Worm (Caenorhabditis elegans): ENCODE results near the gene F42G8.8.

F42G8.8 gene

DNA sequence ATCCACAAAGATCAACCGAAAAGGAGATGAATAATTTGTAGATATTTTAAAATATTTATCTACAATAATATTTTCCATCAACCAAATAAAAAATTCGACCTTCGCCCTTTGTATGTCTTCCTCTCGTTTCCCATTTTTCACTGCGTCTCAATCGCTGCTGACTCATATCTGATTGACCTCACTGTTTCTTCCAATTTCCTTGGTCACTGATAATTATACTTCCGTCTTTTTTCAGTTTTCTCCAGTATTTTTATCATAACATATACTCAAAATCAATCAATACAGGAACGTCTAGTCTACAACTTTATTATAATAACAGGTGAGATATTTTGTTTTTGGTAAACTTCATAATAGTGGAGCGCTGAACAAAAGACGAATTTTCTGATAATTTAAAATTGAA, 20.1 kb downstream of the F42G8.8 start, which contains the start of gene pmk-3:
Gene pmk-3, plus strand, starts transcription at position 236 of the 400 bp plus-strand sequence.
- no peak for TF ChIP-seq nhr-28 (tag; optimal IDR thresholded peaks at IDR 0.05)
- no peak for TF ChIP-seq unc-120 (tag; optimal IDR thresholded peaks at IDR 0.05; ENCODE audit: poor library complexity, severe bottlenecking)
- TF ChIP-seq drap-1 (GFP tag; optimal IDR thresholded peaks at IDR 0.05) = no peak
- no peak for TF ChIP-seq cnd-1 (tag; optimal IDR thresholded peaks at IDR 0.05)
- TF ChIP-seq elt-3 (tag; optimal IDR thresholded peaks at IDR 0.05) = no peak
- no peak for TF ChIP-seq lin-32 (GFP tag; optimal IDR thresholded peaks at IDR 0.05)
- no peak for TF ChIP-seq snpc-4 (tag; optimal IDR thresholded peaks at IDR 0.05)
- no peak for TF ChIP-seq blmp-1 (tag; optimal IDR thresholded peaks at IDR 0.05)
- TF ChIP-seq bed-3 (GFP tag; optimal IDR thresholded peaks at IDR 0.05) = no peak
- no peak for TF ChIP-seq mep-1 (tag; optimal IDR thresholded peaks at IDR 0.05)
- no peak for TF ChIP-seq sem-2 (GFP tag; optimal IDR thresholded peaks at IDR 0.05)
- TF ChIP-seq ceh-83 (GFP tag; optimal IDR thresholded peaks at IDR 0.05) = no peak

DNA sequence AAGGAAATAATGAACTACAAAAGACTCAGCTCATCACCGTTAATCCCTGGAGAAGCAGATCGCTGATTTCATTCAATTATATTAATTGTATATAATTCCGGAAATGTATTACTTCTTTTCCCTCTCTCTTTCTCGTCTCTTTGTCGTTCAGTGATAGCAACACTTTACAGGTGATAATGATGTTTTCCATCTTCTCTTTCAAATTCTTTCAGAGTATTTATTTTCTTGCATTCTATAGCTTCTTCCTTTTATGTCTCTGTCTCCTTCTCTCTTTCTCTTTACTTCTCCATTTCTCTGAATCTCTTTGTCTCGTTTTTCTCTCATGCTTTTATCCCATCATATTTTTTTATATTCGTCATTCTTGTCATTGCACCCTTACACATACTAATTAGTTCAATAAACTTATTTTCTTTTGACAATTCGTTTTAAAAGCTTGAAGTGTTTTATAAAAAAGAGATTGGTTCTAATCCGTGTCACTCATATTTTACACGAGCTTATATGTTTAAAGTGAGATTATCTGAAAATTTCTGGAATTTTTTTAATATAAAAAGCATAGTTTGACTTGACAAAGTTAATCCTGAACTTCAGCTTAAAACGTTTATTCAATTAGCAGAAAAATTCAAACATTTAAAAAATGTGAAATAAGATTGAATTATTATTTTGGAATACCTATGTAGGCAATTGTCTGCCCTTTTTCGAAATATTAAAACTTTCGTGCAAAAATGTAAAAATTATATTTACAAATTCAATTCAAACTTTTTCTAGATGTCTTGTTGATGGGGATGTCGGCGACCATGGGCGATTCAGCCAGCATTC, 24.1 kb downstream of the F42G8.8 start, which contains the start of gene pmk-2:
Gene pmk-2, plus strand, starts transcription at position 766 of the 816 bp plus-strand sequence.
- TF ChIP-seq nhr-28 (tag; optimal IDR thresholded peaks at IDR 0.05) (no peak), unc-39 (tag; optimal IDR thresholded peaks at IDR 0.05) (no peak), ces-1 (GFP tag; optimal IDR thresholded peaks at IDR 0.05) (peak; percentile 69), zip-8 (tag; optimal IDR thresholded peaks at IDR 0.05) (no peak)

DNA sequence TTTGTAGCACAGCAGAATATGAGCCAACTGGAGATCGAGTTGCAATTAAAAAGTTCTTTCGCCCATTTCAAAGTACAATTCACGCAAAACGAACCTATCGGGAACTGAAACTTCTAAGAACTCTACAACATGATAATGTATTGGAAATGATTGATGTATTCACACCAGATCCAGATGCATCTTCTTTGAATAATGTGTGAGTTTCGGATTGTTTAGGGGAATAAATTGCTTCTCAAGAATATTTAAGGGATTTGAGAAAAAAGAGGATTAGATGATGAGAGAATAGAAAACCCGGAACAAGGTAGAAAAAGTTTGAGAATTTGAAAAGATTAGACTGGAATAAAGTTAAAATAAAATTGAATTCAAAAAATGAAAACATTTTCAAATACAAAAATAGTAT, 25.5 kb downstream of the F42G8.8 start:
- TF ChIP-seq unc-39 (tag; optimal IDR thresholded peaks at IDR 0.05) = no peak
- TF ChIP-seq ham-2 (GFP tag; optimal IDR thresholded peaks at IDR 0.05) = no peak
- no peak for TF ChIP-seq lin-32 (GFP tag; optimal IDR thresholded peaks at IDR 0.05)
- TF ChIP-seq mep-1 (tag; optimal IDR thresholded peaks at IDR 0.05) = no peak
- TF ChIP-seq lsy-2 (tag; optimal IDR thresholded peaks at IDR 0.05) = no peak

- peak; percentile 83 for TF ChIP-seq ceh-39 (tag; optimal IDR thresholded peaks at IDR 0.05)
- no peak for TF ChIP-seq drap-1 (GFP tag; optimal IDR thresholded peaks at IDR 0.05)
These were observed 27.4 kb downstream of the F42G8.8 start for ce11 chrIV:8146283-8146682.

ce11 chrIV:8148494-8148893, 29.6 kb downstream of the F42G8.8 start, which contains the start of gene pmk-1:
Gene pmk-1, plus strand, starts transcription at chrIV:8148794.
- TF ChIP-seq mls-2 (tag; optimal IDR thresholded peaks at IDR 0.05) = no peak
- no peak for TF ChIP-seq lsy-2 (tag; optimal IDR thresholded peaks at IDR 0.05)
- no peak for TF ChIP-seq sem-2 (GFP tag; optimal IDR thresholded peaks at IDR 0.05)
- TF ChIP-seq nhr-12 (tag; optimal IDR thresholded peaks at IDR 0.05) = no peak
- no peak for TF ChIP-seq ceh-83 (GFP tag; optimal IDR thresholded peaks at IDR 0.05)

ce11 chrIV:8151721-8152120, 32.8 kb downstream of the F42G8.8 start:
- TF ChIP-seq lin-13 (tag; optimal IDR thresholded peaks at IDR 0.05) = no peak
- no peak for TF ChIP-seq lsy-2 (tag; optimal IDR thresholded peaks at IDR 0.05)
- TF ChIP-seq ham-2 (GFP tag; optimal IDR thresholded peaks at IDR 0.05) = no peak

DNA sequence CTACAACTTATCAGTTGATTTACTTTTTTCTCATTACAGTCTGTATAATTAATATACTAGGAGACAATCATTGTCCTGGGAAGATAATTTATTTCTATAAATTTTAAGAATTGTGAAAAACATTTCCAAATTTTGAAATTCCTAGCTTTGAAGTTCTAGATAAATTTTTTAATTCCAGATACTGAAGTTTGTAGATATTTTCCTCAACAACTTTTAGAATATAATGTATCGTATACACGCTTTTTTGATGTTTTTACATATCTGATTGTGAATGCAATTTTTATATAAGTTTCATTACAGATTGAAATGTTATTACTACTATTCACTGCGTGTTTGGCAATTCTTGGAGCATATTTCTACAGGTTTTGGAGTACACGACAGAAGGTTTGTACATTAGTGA, 33.3 kb downstream of the F42G8.8 start, which contains the start of gene faah-2:
Gene faah-2, plus strand, starts transcription at position 301 of the 400 bp plus-strand sequence.
- TF ChIP-seq nhr-76 (tag; optimal IDR thresholded peaks at IDR 0.05) (no peak), lsy-2 (tag; optimal IDR thresholded peaks at IDR 0.05) (no peak), ceh-43 (GFP tag; optimal IDR thresholded peaks at IDR 0.05) (no peak), elt-1 (tag; optimal IDR thresholded peaks at IDR 0.05; ENCODE audit: borderline replicate concordance, insufficient read depth) (no peak), nhr-28 (tag; optimal IDR thresholded peaks at IDR 0.05) (no peak), sptf-1 (tag; optimal IDR thresholded peaks at IDR 0.05) (no peak), cnd-1 (tag; optimal IDR thresholded peaks at IDR 0.05) (no peak), blmp-1 (tag; optimal IDR thresholded peaks at IDR 0.05) (no peak), pha-4 (tag; optimal IDR thresholded peaks at IDR 0.05) (no peak), bed-3 (GFP tag; optimal IDR thresholded peaks at IDR 0.05) (no peak), ceh-39 (tag; optimal IDR thresholded peaks at IDR 0.05) (no peak), ces-1 (GFP tag; optimal IDR thresholded peaks at IDR 0.05) (no peak)

All from whole organism, mixed stage, embryonic.